Fruit fly (Drosophila melanogaster) whole organism, prepupa: ENCODE data around the gene CG7202.

ENCODE experiments used
- CG10631 ChIP-seq: fragments of 200-800 bp; sonication (Bioruptor generic); optimal IDR thresholded peaks from 2 replicates; lab custom pipeline; 2016; ENCODE audit warnings: missing biosample characterization, missing genetic modification characterization
- CG10669 ChIP-seq: fragments of 200-800 bp; sonication (Bioruptor generic); optimal IDR thresholded peaks from 3 replicates; lab custom pipeline; 2018; ENCODE audit warnings: missing biosample characterization, mild to moderate bottlenecking, missing genetic modification characterization, moderate library complexity
- CG11294 ChIP-seq: fragments of 200-800 bp; sonication (Bioruptor generic); IDR thresholded peaks from 2 replicates; pipeline ENCODE4 v1.3.6; 2022; ENCODE audit warnings: missing biosample characterization, missing genetic modification characterization
- CG11762 ChIP-seq: fragments of 200-800 bp; sonication (Bioruptor generic); optimal IDR thresholded peaks from 3 replicates; lab custom pipeline; 2016; ENCODE audit warnings: missing biosample characterization, missing genetic modification characterization; ENCODE audit not compliant: insufficient read depth
- CG11902 ChIP-seq: fragments of 200-800 bp; sonication (Bioruptor generic); optimal IDR thresholded peaks from 3 replicates; lab custom pipeline; 2016; ENCODE audit warnings: missing biosample characterization, missing genetic modification characterization
- CG15336 ChIP-seq: fragments of 200-800 bp; sonication (Bioruptor generic); IDR thresholded peaks from 2 replicates; pipeline ENCODE4 v1.3.6; 2022; ENCODE audit warnings: missing biosample characterization, missing genetic modification characterization
- CG1621 ChIP-seq: fragments of 200-800 bp; sonication (Bioruptor generic); optimal IDR thresholded peaks from 3 replicates; lab custom pipeline; 2018; ENCODE audit warnings: missing biosample characterization, mild to moderate bottlenecking, missing genetic modification characterization
- CG31627 ChIP-seq: fragments of 200-800 bp; sonication (Bioruptor generic); optimal IDR thresholded peaks from 3 replicates; lab custom pipeline; 2016; ENCODE audit warnings: missing biosample characterization, missing genetic modification characterization
- CG32006 ChIP-seq: fragments of 200-800 bp; sonication (Bioruptor generic); optimal IDR thresholded peaks from 3 replicates; lab custom pipeline; 2017; ENCODE audit warnings: missing biosample characterization, mild to moderate bottlenecking, missing genetic modification characterization
- CG34406 ChIP-seq: fragments of 200-800 bp; sonication (Bioruptor generic); optimal IDR thresholded peaks from 3 replicates; lab custom pipeline; 2016; ENCODE audit warnings: missing biosample characterization, missing genetic modification characterization
- CG3919 ChIP-seq: fragments of 200-800 bp; sonication (Bioruptor generic); optimal IDR thresholded peaks from 3 replicates; lab custom pipeline; 2016; ENCODE audit warnings: missing biosample characterization, missing genetic modification characterization
- CG4318 ChIP-seq: fragments of 200-800 bp; sonication (Bioruptor generic); optimal IDR thresholded peaks from 3 replicates; lab custom pipeline; 2017; ENCODE audit warnings: missing biosample characterization, mild to moderate bottlenecking, missing genetic modification characterization
- CG6163 ChIP-seq: fragments of 200-800 bp; sonication (Bioruptor generic); IDR thresholded peaks from 3 replicates; pipeline ENCODE4 v1.3.6; 2022; ENCODE audit warnings: missing biosample characterization, missing genetic modification characterization
- CG6276 ChIP-seq: fragments of 200-800 bp; sonication (Bioruptor generic); optimal IDR thresholded peaks from 2 replicates; lab custom pipeline; 2017; ENCODE audit warnings: missing biosample characterization, mild to moderate bottlenecking, missing genetic modification characterization
- CG6792 ChIP-seq: fragments of 200-800 bp; sonication (Bioruptor generic); optimal IDR thresholded peaks from 3 replicates; lab custom pipeline; 2016; ENCODE audit warnings: missing biosample characterization, missing genetic modification characterization
- CG6854 ChIP-seq: fragments of 200-800 bp; sonication (Bioruptor generic); optimal IDR thresholded peaks from 2 replicates; lab custom pipeline; 2017; ENCODE audit warnings: missing biosample characterization, mild to moderate bottlenecking, missing genetic modification characterization
- CG7368 ChIP-seq: fragments of 200-800 bp; sonication (Bioruptor generic); optimal IDR thresholded peaks from 3 replicates; lab custom pipeline; 2016; ENCODE audit warnings: missing biosample characterization, missing genetic modification characterization
- CG8119 ChIP-seq: fragments of 200-800 bp; sonication (Bioruptor generic); IDR thresholded peaks from 3 replicates; pipeline ENCODE4 v1.3.6; 2022; ENCODE audit warnings: missing biosample characterization, missing genetic modification characterization
- CG8319 ChIP-seq: fragments of 200-800 bp; sonication (Bioruptor generic); optimal IDR thresholded peaks from 3 replicates; lab custom pipeline; 2016; ENCODE audit warnings: missing biosample characterization, missing genetic modification characterization
- CG8632 ChIP-seq: fragments of 200-800 bp; sonication (Bioruptor generic); optimal IDR thresholded peaks from 3 replicates; lab custom pipeline; 2016; ENCODE audit warnings: missing biosample characterization, missing genetic modification characterization
- Eip75B ChIP-seq: fragments of 200-800 bp; sonication (Bioruptor generic); optimal IDR thresholded peaks from 3 replicates; lab custom pipeline; 2016; ENCODE audit warnings: missing biosample characterization, missing genetic modification characterization
- Eip93F ChIP-seq: fragments of 200-800 bp; sonication (Bioruptor generic); optimal IDR thresholded peaks from 2 replicates; lab custom pipeline; 2016; ENCODE audit warnings: missing biosample characterization, mild to moderate bottlenecking, missing genetic modification characterization
- Ets21C ChIP-seq: fragments of 200-800 bp; sonication (Bioruptor generic); optimal IDR thresholded peaks from 3 replicates; lab custom pipeline; 2016; ENCODE audit warnings: missing biosample characterization, missing genetic modification characterization
- Ets96B ChIP-seq: fragments of 200-800 bp; optimal IDR thresholded peaks from 2 replicates; lab custom pipeline; 2019; ENCODE audit warnings: missing biosample characterization, mild to moderate bottlenecking, missing genetic modification characterization, moderate library complexity
- Hr39 ChIP-seq: fragments of 200-800 bp; sonication (Bioruptor generic); optimal IDR thresholded peaks from 2 replicates; lab custom pipeline; 2016; ENCODE audit warnings: missing biosample characterization, missing genetic modification characterization
- Lpt ChIP-seq: fragments of 200-800 bp; sonication (Bioruptor generic); optimal IDR thresholded peaks from 3 replicates; lab custom pipeline; 2016; ENCODE audit warnings: missing biosample characterization, missing genetic modification characterization
- Met ChIP-seq: fragments of 200-800 bp; sonication (Bioruptor generic); optimal IDR thresholded peaks from 3 replicates; lab custom pipeline; 2016; ENCODE audit warnings: missing biosample characterization, missing genetic modification characterization
- OdsH ChIP-seq: fragments of 200-800 bp; sonication (Bioruptor generic); optimal IDR thresholded peaks from 3 replicates; lab custom pipeline; 2016; ENCODE audit warnings: missing biosample characterization, missing genetic modification characterization
- Sox102F ChIP-seq: fragments of 200-800 bp; sonication (Bioruptor generic); optimal IDR thresholded peaks from 2 replicates; lab custom pipeline; 2016; ENCODE audit warnings: missing biosample characterization, mild to moderate bottlenecking, missing genetic modification characterization
- Sox15 ChIP-seq: fragments of 200-800 bp; sonication (Bioruptor generic); optimal IDR thresholded peaks from 3 replicates; lab custom pipeline; 2016; ENCODE audit warnings: missing biosample characterization, missing genetic modification characterization
- acj6 ChIP-seq: fragments of 200-800 bp; sonication (Bioruptor generic); optimal IDR thresholded peaks from 3 replicates; lab custom pipeline; 2016; ENCODE audit warnings: missing biosample characterization, missing genetic modification characterization
- dac ChIP-seq: fragments of 200-800 bp; sonication (Bioruptor generic); optimal IDR thresholded peaks from 2 replicates; lab custom pipeline; 2017; ENCODE audit warnings: missing biosample characterization, mild to moderate bottlenecking, missing genetic modification characterization
- eg ChIP-seq: fragments of 200-800 bp; sonication (Bioruptor generic); IDR thresholded peaks from 3 replicates; pipeline ENCODE4 v1.3.6; 2022; ENCODE audit warnings: missing biosample characterization, missing genetic modification characterization
- esn ChIP-seq: fragments of 200-800 bp; sonication (Bioruptor generic); optimal IDR thresholded peaks from 2 replicates; lab custom pipeline; 2016; ENCODE audit warnings: missing biosample characterization, mild to moderate bottlenecking, missing genetic modification characterization, moderate library complexity
- fd59A ChIP-seq: fragments of 200-800 bp; sonication (Bioruptor generic); optimal IDR thresholded peaks from 2 replicates; lab custom pipeline; 2017; ENCODE audit warnings: missing biosample characterization, mild to moderate bottlenecking, missing genetic modification characterization, missing genetic modification reagents
- fkh ChIP-seq: fragments of 200-800 bp; sonication (Bioruptor generic); optimal IDR thresholded peaks from 3 replicates; lab custom pipeline; 2017; ENCODE audit warnings: missing biosample characterization, mild to moderate bottlenecking, missing genetic modification characterization, moderate library complexity
- lz ChIP-seq: fragments of 200-800 bp; sonication (Bioruptor generic); optimal IDR thresholded peaks from 3 replicates; lab custom pipeline; 2016; ENCODE audit warnings: missing biosample characterization, missing genetic modification characterization
- net ChIP-seq: fragments of 200-800 bp; sonication (Bioruptor generic); optimal IDR thresholded peaks from 3 replicates; lab custom pipeline; 2016; ENCODE audit warnings: missing biosample characterization, missing genetic modification characterization
- spab ChIP-seq: fragments of 200-800 bp; sonication (Bioruptor generic); optimal IDR thresholded peaks from 2 replicates; lab custom pipeline; 2017; ENCODE audit warnings: missing biosample characterization, mild to moderate bottlenecking, missing genetic modification characterization, missing genetic modification reagents
- topi ChIP-seq: fragments of 200-800 bp; sonication (Bioruptor generic); optimal IDR thresholded peaks from 3 replicates; lab custom pipeline; 2016; ENCODE audit warnings: missing biosample characterization, missing genetic modification characterization
- vri ChIP-seq: fragments of 200-800 bp; sonication (Bioruptor generic); optimal IDR thresholded peaks from 3 replicates; lab custom pipeline; 2016; ENCODE audit warnings: missing biosample characterization, mild to moderate bottlenecking, missing genetic modification characterization

The CG7202 gene

dm6 chr3L:21507354-21507928, 14.9 kb upstream of the CG7202 start, which contains the start of the genes Glg1 and M6 (continued):
- TF ChIP-seq net = peak; percentile 27
- peak; percentile 66 for TF ChIP-seq Met (GFP tag; lab: Kevin White, UChicago)
- TF ChIP-seq CG32006 = peak; percentile 55
- TF ChIP-seq fd59A = no peak
- peak; percentile 73 for TF ChIP-seq topi
- no peak for TF ChIP-seq Lpt
- TF ChIP-seq dac = no peak
- TF ChIP-seq CG6163 (GFP tag; lab: Robert Waterston, UW) = peak; percentile 60; the same call in 1 of the 3 replicates

- TF ChIP-seq Hr39 = peak; percentile 8
- TF ChIP-seq vri (GFP tag; lab: Kevin White, UChicago) = peak; percentile 49
- TF ChIP-seq CG4318 = no peak
- TF ChIP-seq lz = peak; percentile 2
- 0 out of 2 replicates have a peak, but pooled peaks have one; percentile 12 for TF ChIP-seq CG15336
- TF ChIP-seq, all 60 proteins: peak for 4
Measured at dm6 chr3L:21501928-21502327, 9.4 kb upstream of the CG7202 start.

- no peak for TF ChIP-seq Lpt
- TF ChIP-seq vri (GFP tag; lab: Kevin White, UChicago) = peak; percentile 24
Measured at dm6 chr3L:21501172-21501571, 8.6 kb upstream of the CG7202 start, which contains the start of gene Est-Q. Gene Est-Q (plus strand): TSS chr3L:21501421.

dm6 chr3L:21498450-21499027, 6.0 kb upstream of the CG7202 start:
- peak; percentile 7 for TF ChIP-seq vri (GFP tag; lab: Kevin White, UChicago)
- TF ChIP-seq, all 60 proteins: peak for 1; not testable (repeated sequence) for 59

- TF ChIP-seq esn (GFP tag; lab: Kevin White, UChicago) (peak; percentile 76), Sox15 (GFP tag; lab: Kevin White, UChicago) (peak; percentile 27), CG6792 (GFP tag; lab: Kevin White, UChicago) (peak; percentile 76), Ets21C (peak; percentile 5), eg (GFP tag; lab: Robert Waterston, UW) (peak; percentile 80), CG8319 (peak; percentile 44), CG6276 (GFP tag; lab: Kevin White, UChicago) (peak; percentile 90), CG1621 (tag; lab: Kevin White, UChicago) (peak; percentile 36), CG10631 (GFP tag; lab: Kevin White, UChicago) (peak; percentile 83), vri (GFP tag; lab: Kevin White, UChicago) (peak; percentile 59), Eip93F (GFP tag; lab: Kevin White, UChicago) (no peak), lz (peak; percentile 33), CG11902 (peak; percentile 42), CG10669 (peak; percentile 73), Eip75B (peak; percentile 34), CG8632 (peak; percentile 91), Sox102F (GFP tag; lab: Kevin White, UChicago) (no peak), acj6 (peak; percentile 79), fkh (GFP tag; lab: Kevin White, UChicago) (peak; percentile 28), CG34406 (GFP tag; lab: Kevin White, UChicago) (peak; percentile 89), OdsH (peak; percentile 76), CG8119 (peak; percentile 91), spab (peak; percentile 79), Lpt (peak; percentile 60), net (peak; percentile 72), CG3919 (GFP tag; lab: Kevin White, UChicago) (peak; percentile 81), CG7368 (GFP tag; lab: Kevin White, UChicago) (peak; percentile 57), CG11294 (GFP tag; lab: Robert Waterston, UW) (peak; percentile 53; the same call in 1 of the 2 replicates), CG31627 (GFP tag; lab: Kevin White, UChicago) (peak; percentile 2), CG6854 (GFP tag; lab: Kevin White, UChicago) (peak; percentile 56), Ets96B (tag; lab: Kevin White, UChicago) (peak; percentile 82), CG11762 (GFP tag; lab: Kevin White, UChicago) (peak; percentile 76), topi (peak; percentile 45)
Measured at dm6 chr3L:21496865-21497634, 4.5 kb upstream of the CG7202 start, which contains the start of gene Hr78. Gene Hr78 (minus strand): TSS chr3L:21497494.
